Fruit fly (Drosophila melanogaster): Measurements from ENCODE around the gene CG5011.

The CG5011 gene

DNA sequence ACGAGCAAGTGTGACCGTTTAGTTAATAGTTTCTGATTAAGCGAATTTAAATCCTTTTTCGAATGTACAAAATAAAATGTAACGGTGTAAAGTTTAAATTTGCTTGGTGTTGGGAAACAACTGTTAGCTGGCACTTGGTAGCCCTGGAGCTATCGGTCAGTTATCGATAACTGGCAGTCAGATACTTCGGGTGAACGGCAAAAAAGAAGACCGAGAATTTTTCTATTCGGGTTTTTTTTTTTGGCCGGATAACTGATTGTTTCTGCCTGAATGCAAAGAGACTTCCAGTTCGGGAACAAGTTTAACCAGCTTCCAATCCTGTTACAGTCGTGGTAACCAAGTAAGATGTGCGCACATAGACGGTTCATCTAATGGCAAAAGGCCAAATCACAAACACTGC lies 22.9 kb upstream of the CG5011 start, which contains the start of gene CG4896 (continued):
- TF ChIP-seq lov (optimal IDR thresholded peaks at IDR 0.05), result no peak
- no peak for TF ChIP-seq lov (GFP tag; IDR thresholded peaks at IDR 0.05)
- TF ChIP-seq p53 (GFP tag; optimal IDR thresholded peaks at IDR 0.05), result no peak
- no peak for TF ChIP-seq CG15011 (GFP tag; optimal IDR thresholded peaks at IDR 0.05)
- TF ChIP-seq HLHmδ (GFP tag; optimal IDR thresholded peaks at IDR 0.05), result no peak
- TF ChIP-seq prd (optimal IDR thresholded peaks at IDR 0.05), result no peak
- TF ChIP-seq prd (GFP tag; IDR thresholded peaks at IDR 0.05), result no peak
- TF ChIP-seq C15 (GFP tag; IDR thresholded peaks at IDR 0.05), result no peak
- no peak for TF ChIP-seq CG2199 (GFP tag; IDR thresholded peaks at IDR 0.05)
- peak; percentile 83 for TF ChIP-seq Opbp (GFP tag; IDR thresholded peaks at IDR 0.05; ENCODE audit: partially characterized antibody)
- TF ChIP-seq sens (GFP tag), result no peak
- no peak for TF ChIP-seq Trl (optimal IDR thresholded peaks at IDR 0.05)
- peak; percentile 17 for TF ChIP-seq Trl (GFP tag; optimal IDR thresholded peaks at IDR 0.05)
- no peak for TF ChIP-seq sisA (GFP tag; IDR thresholded peaks at IDR 0.05)
- TF ChIP-seq btn (GFP tag; optimal IDR thresholded peaks at IDR 0.05), result no peak
- TF ChIP-seq CG1602 (GFP tag; optimal IDR thresholded peaks at IDR 0.05), result no peak
- TF ChIP-seq Kr (GFP tag; optimal IDR thresholded peaks at IDR 0.05), result no peak
- no peak for TF ChIP-seq CG11085 (GFP tag; IDR thresholded peaks at IDR 0.05)
- TF ChIP-seq CG18619 (GFP tag; optimal IDR thresholded peaks at IDR 0.05), result no peak
- TF ChIP-seq CG4424 (GFP tag; optimal IDR thresholded peaks at IDR 0.05), result no peak
- TF ChIP-seq CG13296 (GFP tag; optimal IDR thresholded peaks at IDR 0.05), result no peak
- no peak for TF ChIP-seq yki (optimal IDR thresholded peaks at IDR 0.05)
- TF ChIP-seq CG6689 (GFP tag; IDR thresholded peaks at IDR 0.05), result no peak
- TF ChIP-seq gro (GFP tag; optimal IDR thresholded peaks at IDR 0.05), result peak; percentile 21
- TF ChIP-seq CG3407 (GFP tag; optimal IDR thresholded peaks at IDR 0.05), result no peak
- TF ChIP-seq CG1024 (GFP tag; IDR thresholded peaks at IDR 0.05), result no peak
- TF ChIP-seq gsb (GFP tag; IDR thresholded peaks at IDR 0.05), result no peak
- no peak for TF ChIP-seq CG6175 (GFP tag; IDR thresholded peaks at IDR 0.05)
- peak; percentile 71 for TF ChIP-seq CG34224 (GFP tag; IDR thresholded peaks at IDR 0.05; ENCODE audit: partially characterized antibody)
- TF ChIP-seq CG10147 (GFP tag; optimal IDR thresholded peaks at IDR 0.05), result no peak
- TF ChIP-seq CG14050 (GFP tag; IDR thresholded peaks at IDR 0.05), result no peak
- TF ChIP-seq kah (GFP tag; optimal IDR thresholded peaks at IDR 0.05), result no peak
- TF ChIP-seq CG12299 (tag; optimal IDR thresholded peaks at IDR 0.05), result no peak
- no peak for TF ChIP-seq D (optimal IDR thresholded peaks at IDR 0.05)
- no peak for TF ChIP-seq D (GFP tag; optimal IDR thresholded peaks at IDR 0.05)
- TF ChIP-seq CG6254 (GFP tag; optimal IDR thresholded peaks at IDR 0.05), result no peak
- no peak for TF ChIP-seq Abd-B (GFP tag; optimal IDR thresholded peaks at IDR 0.05)
- TF ChIP-seq grau (tag; optimal IDR thresholded peaks at IDR 0.05), result no peak
- TF ChIP-seq CG4360 (GFP tag; IDR thresholded peaks at IDR 0.05), result no peak
- no peak for TF ChIP-seq aop (GFP tag; IDR thresholded peaks at IDR 0.05)
- TF ChIP-seq CG7839 (tag; optimal IDR thresholded peaks at IDR 0.05), result no peak
- TF ChIP-seq CG11504 (tag; optimal IDR thresholded peaks at IDR 0.05), result no peak
- no peak for TF ChIP-seq bcd (GFP tag; optimal IDR thresholded peaks at IDR 0.05)
- TF ChIP-seq seq (GFP tag; IDR thresholded peaks at IDR 0.05), result no peak
- no peak for TF ChIP-seq CG6272 (GFP tag; IDR thresholded peaks at IDR 0.05)
- no peak for TF ChIP-seq wor (GFP tag; IDR thresholded peaks at IDR 0.05)
- TF ChIP-seq BtbVII (GFP tag; optimal IDR thresholded peaks at IDR 0.05), result no peak
- TF ChIP-seq CG34422 (GFP tag; IDR thresholded peaks at IDR 0.05), result no peak
- TF ChIP-seq psq (GFP tag; optimal IDR thresholded peaks at IDR 0.05), result no peak
- no peak for TF ChIP-seq CG30403 (GFP tag; optimal IDR thresholded peaks at IDR 0.05)
- TF ChIP-seq CG8281 (tag; optimal IDR thresholded peaks at IDR 0.05), result no peak
- TF ChIP-seq ERR (GFP tag; optimal IDR thresholded peaks at IDR 0.05), result no peak
- no peak for TF ChIP-seq chn (GFP tag; optimal IDR thresholded peaks at IDR 0.05)
- TF ChIP-seq CG1233 (GFP tag; optimal IDR thresholded peaks at IDR 0.05), result no peak
- no peak for TF ChIP-seq pita (GFP tag; optimal IDR thresholded peaks at IDR 0.05)

Measured in whole organism, embryonic.